Worm (Caenorhabditis elegans): Measurements from ENCODE around the gene str-33.

- TF ChIP-seq fos-1 (tag; optimal IDR thresholded peaks at IDR 0.05) (no peak), mdl-1 (tag; optimal IDR thresholded peaks at IDR 0.05) (no peak), pha-4 (GFP tag; IDR thresholded peaks at IDR 0.05) (no peak), pha-4 (tag; optimal IDR thresholded peaks at IDR 0.05) (no peak)
Measured at ce11 chrV:2718688-2719185, 9.6 kb upstream of the str-33 start, which contains the start of gene srt-29.

Measured in whole organism, L4 larva.